Worm (Caenorhabditis elegans) whole organism, late embryonic: ENCODE measurements around the gene C23H4.6.

Experiments used
- C08G9.2 ChIP-seq: sonication (generic microtip); optimal IDR thresholded peaks from 2 replicates; lab custom pipeline; 2016; ENCODE audit warnings: mild to moderate bottlenecking, missing genetic modification characterization, moderate library complexity, missing compliant biosample characterization
- K02D7.2 ChIP-seq: sonication (generic microtip); optimal IDR thresholded peaks from 2 replicates; lab custom pipeline; 2017; ENCODE audit warnings: mild to moderate bottlenecking, missing genetic modification characterization, missing compliant biosample characterization
- K09A11.1 ChIP-seq: sonication (generic microtip); optimal IDR thresholded peaks from 2 replicates; lab custom pipeline; 2017; ENCODE audit warnings: antibody characterized with exemption, mild to moderate bottlenecking, missing genetic modification characterization, missing compliant biosample characterization; ENCODE audit not compliant: insufficient read depth
- T23F11.4 ChIP-seq: fragments of 200-800 bp; sonication (Bioruptor generic); optimal IDR thresholded peaks from 2 replicates; lab custom pipeline; 2018; ENCODE audit warnings: mild to moderate bottlenecking, missing genetic modification characterization, missing compliant biosample characterization
- Y22D7AL.16 ChIP-seq: sonication (generic microtip); optimal IDR thresholded peaks from 2 replicates; lab custom pipeline; 2016; ENCODE audit warnings: missing genetic modification characterization, missing compliant biosample characterization
- ahr-1 ChIP-seq: sonication (generic microtip); optimal IDR thresholded peaks from 2 replicates; lab custom pipeline; 2016; ENCODE audit warnings: missing genetic modification characterization, missing compliant biosample characterization
- ceh-14 ChIP-seq: sonication (generic microtip); optimal IDR thresholded peaks from 2 replicates; lab custom pipeline; 2016; ENCODE audit warnings: missing genotype, missing genetic modification characterization, missing compliant biosample characterization
- ceh-18 ChIP-seq: sonication (generic microtip); optimal IDR thresholded peaks from 2 replicates; lab custom pipeline; 2016; ENCODE audit warnings: missing genetic modification characterization, missing compliant biosample characterization
- ceh-2 ChIP-seq: sonication (generic microtip); optimal IDR thresholded peaks from 2 replicates; lab custom pipeline; 2016; ENCODE audit warnings: missing genotype, missing genetic modification characterization, missing compliant biosample characterization
- ceh-24 ChIP-seq: sonication (generic microtip); optimal IDR thresholded peaks from 2 replicates; lab custom pipeline; 2016; ENCODE audit warnings: mild to moderate bottlenecking, missing genetic modification characterization, missing compliant biosample characterization
- ceh-30 ChIP-seq: fragments of 150-350 bp; optimal IDR thresholded peaks from 2 replicates; lab custom pipeline; 2014; ENCODE audit warnings: missing biosample characterization, missing genetic modification characterization
- ceh-6 ChIP-seq: fragments of 200-800 bp; sonication (Bioruptor generic); optimal IDR thresholded peaks from 2 replicates; lab custom pipeline; 2018; ENCODE audit warnings: mild to moderate bottlenecking, missing genetic modification characterization, missing compliant biosample characterization
- che-1 ChIP-seq: sonication (generic microtip); optimal IDR thresholded peaks from 2 replicates; lab custom pipeline; 2016; ENCODE audit warnings: mild to moderate bottlenecking, missing genetic modification characterization, missing compliant biosample characterization
- dmd-4 ChIP-seq: sonication (generic microtip); optimal IDR thresholded peaks from 2 replicates; lab custom pipeline; 2016; ENCODE audit warnings: borderline replicate concordance, missing genetic modification characterization, missing compliant biosample characterization
- eyg-1 ChIP-seq: sonication (generic microtip); optimal IDR thresholded peaks from 2 replicates; lab custom pipeline; 2016; ENCODE audit warnings: missing genotype, missing genetic modification characterization, missing compliant biosample characterization
- fkh-10 ChIP-seq: fragments of 150-350 bp; optimal IDR thresholded peaks from 2 replicates; lab custom pipeline; 2014; ENCODE audit warnings: missing biosample characterization, missing genetic modification reagents, missing genetic modification characterization
- fkh-6 ChIP-seq: sonication (generic microtip); optimal IDR thresholded peaks from 2 replicates; lab custom pipeline; 2016; ENCODE audit warnings: missing genetic modification characterization, missing compliant biosample characterization
- gmeb-2 ChIP-seq: sonication (generic microtip); optimal IDR thresholded peaks from 2 replicates; lab custom pipeline; 2016; ENCODE audit warnings: missing genetic modification characterization, inconsistent platforms, missing compliant biosample characterization
- hlh-13 ChIP-seq: fragments of 200-800 bp; sonication (Bioruptor generic); optimal IDR thresholded peaks from 2 replicates; lab custom pipeline; 2018; ENCODE audit warnings: mild to moderate bottlenecking, missing genetic modification characterization, missing compliant biosample characterization
- hlh-15 ChIP-seq: sonication (generic microtip); optimal IDR thresholded peaks from 2 replicates; lab custom pipeline; 2016; ENCODE audit warnings: missing genetic modification characterization, missing compliant biosample characterization
- hlh-8 ChIP-seq: sonication (generic microtip); optimal IDR thresholded peaks from 2 replicates; lab custom pipeline; 2016; ENCODE audit warnings: missing genotype, missing genetic modification characterization, missing compliant biosample characterization
- lim-6 ChIP-seq: sonication (generic microtip); optimal IDR thresholded peaks from 2 replicates; lab custom pipeline; 2016; ENCODE audit warnings: missing genetic modification characterization, missing compliant biosample characterization
- madf-2 ChIP-seq: sonication (generic microtip); optimal IDR thresholded peaks from 2 replicates; lab custom pipeline; 2017; ENCODE audit warnings: missing genetic modification characterization, missing compliant biosample characterization
- mec-3 ChIP-seq: sonication (generic microtip); optimal IDR thresholded peaks from 2 replicates; lab custom pipeline; 2016; ENCODE audit warnings: borderline replicate concordance, missing genetic modification characterization, missing compliant biosample characterization
- nfya-1 ChIP-seq: sonication (generic microtip); optimal IDR thresholded peaks from 2 replicates; lab custom pipeline; 2017; ENCODE audit warnings: missing genetic modification characterization, mild to moderate bottlenecking, missing compliant biosample characterization, antibody characterized with exemption, moderate library complexity
- nhr-232 ChIP-seq: sonication (generic microtip); optimal IDR thresholded peaks from 2 replicates; lab custom pipeline; 2016; ENCODE audit warnings: missing genetic modification characterization, missing compliant biosample characterization
- odd-2 ChIP-seq: sonication (generic microtip); optimal IDR thresholded peaks from 2 replicates; lab custom pipeline; 2017; ENCODE audit warnings: antibody characterized with exemption, mild to moderate bottlenecking, missing genetic modification characterization, missing compliant biosample characterization
- pag-3 ChIP-seq: sonication (generic microtip); optimal IDR thresholded peaks from 2 replicates; lab custom pipeline; 2016; ENCODE audit warnings: missing compliant biosample characterization, missing genetic modification characterization, borderline replicate concordance
- pat-9 ChIP-seq: fragments of 200-800 bp; sonication (Bioruptor generic); optimal IDR thresholded peaks from 2 replicates; lab custom pipeline; 2018; ENCODE audit warnings: mild to moderate bottlenecking, missing genetic modification characterization, moderate library complexity, missing compliant biosample characterization
- pax-1 ChIP-seq: fragments of 150-350 bp; optimal IDR thresholded peaks from 2 replicates; lab custom pipeline; 2014; ENCODE audit warnings: missing biosample characterization, missing genetic modification characterization
- pha-2 ChIP-seq: sonication (generic microtip); optimal IDR thresholded peaks from 2 replicates; lab custom pipeline; 2017; ENCODE audit warnings: mild to moderate bottlenecking, missing genetic modification characterization, missing compliant biosample characterization
- pha-4 ChIP-seq: fragments of 150-350 bp; optimal IDR thresholded peaks from 2 replicates; lab custom pipeline; 2018; ENCODE audit warnings: missing biosample characterization, missing genetic modification reagents, missing genetic modification characterization
- pros-1 ChIP-seq: fragments of 150-350 bp; optimal IDR thresholded peaks from 2 replicates; lab custom pipeline; 2014; ENCODE audit warnings: missing biosample characterization, missing genetic modification reagents, missing genetic modification characterization
- ref-2 ChIP-seq: sonication (generic microtip); optimal IDR thresholded peaks from 2 replicates; lab custom pipeline; 2016; ENCODE audit warnings: missing genetic modification characterization, missing compliant biosample characterization
- sdc-2 ChIP-seq: sonication (generic microtip); optimal IDR thresholded peaks from 2 replicates; lab custom pipeline; 2016; ENCODE audit warnings: missing genotype, missing genetic modification characterization, missing compliant biosample characterization
- sox-4 ChIP-seq: sonication (generic microtip); optimal IDR thresholded peaks from 2 replicates; lab custom pipeline; 2017; ENCODE audit warnings: mild to moderate bottlenecking, missing genetic modification characterization, inconsistent platforms, missing compliant biosample characterization
- tbx-2 ChIP-seq: sonication (generic microtip); optimal IDR thresholded peaks from 2 replicates; lab custom pipeline; 2016; ENCODE audit warnings: missing genetic modification characterization, missing compliant biosample characterization
- ttx-3 ChIP-seq: sonication (generic microtip); optimal IDR thresholded peaks from 2 replicates; lab custom pipeline; 2016; ENCODE audit warnings: missing genetic modification reagents, missing genetic modification characterization, missing compliant biosample characterization
- unc-3 ChIP-seq, 2 experiments: fragments of 200-800 bp in 1 of 2; sonication (Bioruptor generic) in 1 of 2; sonication (generic microtip) in 1 of 2; conservative IDR thresholded peaks in 1 of 2; optimal IDR thresholded peaks in 1 of 2; 2 replicates each; pipeline versions ENCODE4 v1.3.6 to Lab custom; 2016 to 2022; ENCODE audit warnings: missing compliant biosample characterization in 2 of 2, missing genetic modification characterization in 2 of 2, missing genetic modification reagents in 1 of 2
- unc-55 ChIP-seq: sonication (generic microtip); optimal IDR thresholded peaks from 2 replicates; lab custom pipeline; 2017; ENCODE audit warnings: missing biosample characterization, missing genetic modification reagents, missing genetic modification characterization
- unc-86 ChIP-seq: sonication (generic microtip); optimal IDR thresholded peaks from 2 replicates; lab custom pipeline; 2016; ENCODE audit warnings: missing genetic modification characterization, missing compliant biosample characterization
- ztf-16 ChIP-seq: sonication (generic microtip); optimal IDR thresholded peaks from 2 replicates; lab custom pipeline; 2017; ENCODE audit warnings: missing genetic modification characterization, missing compliant biosample characterization

Gene C23H4.6

ce11 chrX:12280477-12280876 is 45.1 kb downstream of the C23H4.6 start, which contains the start of gene C04B4.1:
Gene C04B4.1 (plus strand): TSS chrX:12280777.
- TF ChIP-seq ceh-24 (tag; lab: Kevin White, UChicago) (no peak), ceh-30 (tag; lab: Kevin White, UChicago) (no peak), dmd-4 (tag; lab: Kevin White, UChicago) (no peak), che-1 (tag; lab: Kevin White, UChicago) (no peak), C08G9.2 (tag; lab: Kevin White, UChicago) (no peak), madf-2 (no peak), pax-1 (tag; lab: Kevin White, UChicago) (no peak), tbx-2 (no peak), nfya-1 (no peak), fkh-6 (tag; lab: Kevin White, UChicago) (no peak), fkh-10 (GFP tag; lab: Kevin White, UChicago) (no peak), ceh-6 (GFP tag; lab: Kevin White, UChicago) (no peak), hlh-15 (no peak), sdc-2 (tag; lab: Kevin White, UChicago) (no peak), ref-2 (tag; lab: Kevin White, UChicago) (no peak), ceh-2 (no peak), K02D7.2 (tag; lab: Kevin White, UChicago) (no peak), pha-2 (tag; lab: Kevin White, UChicago) (no peak), hlh-8 (tag; lab: Kevin White, UChicago) (no peak)
- TF ChIP-seq, all 69 proteins: peak for 0

- TF ChIP-seq eyg-1 (no peak), pha-4 (no peak), ceh-14 (tag; lab: Kevin White, UChicago) (no peak), hlh-15 (no peak), pat-9 (tag; lab: Kevin White, UChicago) (no peak), unc-55 (GFP tag; lab: Kevin White, UChicago) (no peak), T23F11.4 (GFP tag; lab: Kevin White, UChicago) (no peak), mec-3 (tag; lab: Kevin White, UChicago) (no peak), ceh-18 (tag; lab: Kevin White, UChicago) (no peak), ttx-3 (tag; lab: Kevin White, UChicago) (no peak), unc-86 (no peak), ahr-1 (no peak), sox-4 (tag; lab: Kevin White, UChicago) (no peak), pax-1 (tag; lab: Kevin White, UChicago) (no peak), che-1 (tag; lab: Kevin White, UChicago) (no peak), K09A11.1 (tag; lab: Kevin White, UChicago) (no peak), hlh-13 (GFP tag; lab: Kevin White, UChicago) (no peak), ceh-30 (tag; lab: Kevin White, UChicago) (no peak)
Observed at ce11 chrX:12282911-12283310, 47.5 kb downstream of the C23H4.6 start, which contains the start of gene C04B4.2. Gene C04B4.2 (plus strand): TSS chrX:12283281.

- TF ChIP-seq unc-86 (no peak), nfya-1 (no peak)
- TF ChIP-seq, all 69 proteins: peak for 0
Observed at ce11 chrX:12284161-12284560, 48.8 kb downstream of the C23H4.6 start.

ce11 chrX:12285496-12285895 is 50.1 kb downstream of the C23H4.6 start, which contains the start of gene lips-2:
Gene lips-2 (plus strand): TSS chrX:12285796.
- no peak for TF ChIP-seq sox-4 (tag; lab: Kevin White, UChicago)
- no peak for TF ChIP-seq mec-3 (tag; lab: Kevin White, UChicago)
- TF ChIP-seq pax-1 (tag; lab: Kevin White, UChicago): no peak
- TF ChIP-seq T23F11.4 (GFP tag; lab: Kevin White, UChicago): no peak
- TF ChIP-seq lim-6 (tag; lab: Kevin White, UChicago): no peak
- TF ChIP-seq gmeb-2 (tag; lab: Kevin White, UChicago): no peak
- no peak for TF ChIP-seq nhr-232 (tag; lab: Kevin White, UChicago)
- TF ChIP-seq pat-9 (tag; lab: Kevin White, UChicago): no peak
- no peak for TF ChIP-seq dmd-4 (tag; lab: Kevin White, UChicago)
- no peak for TF ChIP-seq hlh-8 (tag; lab: Kevin White, UChicago)
- no peak for TF ChIP-seq pha-2 (tag; lab: Kevin White, UChicago)
- TF ChIP-seq Y22D7AL.16 (tag; lab: Kevin White, UChicago): no peak
- no peak for TF ChIP-seq hlh-13 (GFP tag; lab: Kevin White, UChicago)
- no peak for TF ChIP-seq pros-1
- TF ChIP-seq ceh-24 (tag; lab: Kevin White, UChicago): no peak
- TF ChIP-seq pag-3 (tag; lab: Kevin White, UChicago): no peak
- TF ChIP-seq ztf-16: no peak
- TF ChIP-seq odd-2 (tag; lab: Kevin White, UChicago): no peak
- no peak for TF ChIP-seq unc-3 (GFP tag; conservative IDR thresholded peaks at IDR 0.05; lab: Robert Waterston, UW)
- TF ChIP-seq unc-3 (tag; optimal IDR thresholded peaks at IDR 0.05; lab: Kevin White, UChicago): no peak
